Worm (Caenorhabditis elegans) whole organism, L4 larva: ENCODE results near the gene dnj-22.

Experiments
- F10B5.3 ChIP-seq: sonication (generic microtip); optimal IDR thresholded peaks from 2 replicates; lab custom pipeline; 2016; ENCODE audit warnings: mild to moderate bottlenecking, missing genetic modification characterization, missing compliant biosample characterization
- F37D6.2 ChIP-seq: sonication (generic microtip); optimal IDR thresholded peaks from 2 replicates; lab custom pipeline; 2016; ENCODE audit warnings: mild to moderate bottlenecking, missing genetic modification characterization, missing compliant biosample characterization
- F49E8.2 ChIP-seq: sonication (generic microtip); optimal IDR thresholded peaks from 2 replicates; lab custom pipeline; 2016; ENCODE audit warnings: missing compliant biosample characterization, mild to moderate bottlenecking, missing genetic modification characterization, borderline replicate concordance
- T20F7.1 ChIP-seq: fragments of 200-800 bp; sonication (Bioruptor generic); optimal IDR thresholded peaks from 2 replicates; lab custom pipeline; 2018; ENCODE audit warnings: mild to moderate bottlenecking, missing genetic modification characterization, missing compliant biosample characterization
- T26A8.4 ChIP-seq: fragments of 200-800 bp; sonication (Bioruptor generic); IDR thresholded peaks from 2 replicates; pipeline ENCODE4 v1.3.6; 2022; ENCODE audit warnings: missing genetic modification characterization, missing compliant biosample characterization
- Y105C5A.15 ChIP-seq: fragments of 200-800 bp; sonication (Bioruptor generic); IDR thresholded peaks from 2 replicates; pipeline ENCODE4 v1.3.6; 2022; ENCODE audit warnings: missing genetic modification characterization, missing compliant biosample characterization
- Y5F2A.4 ChIP-seq: fragments of 200-800 bp; sonication (Bioruptor generic); optimal IDR thresholded peaks from 2 replicates; lab custom pipeline; 2018; ENCODE audit warnings: mild to moderate bottlenecking, missing genetic modification characterization, missing compliant biosample characterization
- ZK337.2 ChIP-seq: fragments of 200-800 bp; sonication (Bioruptor generic); IDR thresholded peaks from 2 replicates; pipeline ENCODE4 v1.3.6; 2022; ENCODE audit warnings: missing genetic modification reagents, missing genetic modification characterization, missing compliant biosample characterization
- aha-1 ChIP-seq: fragments of 150-350 bp; peaks from one replicate; lab custom pipeline; 2014; ENCODE audit warnings: missing biosample characterization, missing genetic modification characterization
- arid-1 ChIP-seq: fragments of 200-800 bp; sonication (Bioruptor generic); conservative IDR thresholded peaks from 2 replicates; pipeline ENCODE4 v1.3.6; 2022; ENCODE audit warnings: missing genetic modification reagents, missing genetic modification characterization, missing compliant biosample characterization
- attf-4 ChIP-seq: sonication (generic microtip); optimal IDR thresholded peaks from 3 replicates; lab custom pipeline; 2017; ENCODE audit warnings: missing biosample characterization, missing genetic modification characterization
- ceh-20 ChIP-seq: fragments of 200-800 bp; sonication (Bioruptor generic); IDR thresholded peaks from 2 replicates; pipeline ENCODE4 v1.3.6; 2022; ENCODE audit warnings: missing genetic modification reagents, missing genetic modification characterization, missing compliant biosample characterization
- ceh-28 ChIP-seq: fragments of 150-350 bp; optimal IDR thresholded peaks from 2 replicates; lab custom pipeline; 2014; ENCODE audit warnings: missing biosample characterization, missing genetic modification reagents, missing genetic modification characterization
- ceh-32 ChIP-seq: sonication (generic microtip); optimal IDR thresholded peaks from 2 replicates; lab custom pipeline; 2016; ENCODE audit warnings: mild to moderate bottlenecking, missing genetic modification characterization, missing compliant biosample characterization; ENCODE audit not compliant: poor library complexity
- ceh-82 ChIP-seq: sonication (generic microtip); optimal IDR thresholded peaks from 2 replicates; lab custom pipeline; 2017; ENCODE audit warnings: missing biosample characterization, missing genetic modification characterization
- ces-1 ChIP-seq: fragments of 150-350 bp; sonication (generic microtip); optimal IDR thresholded peaks from 4 replicates; lab custom pipeline; 2014; ENCODE audit warnings: missing biosample characterization, missing genetic modification reagents, missing genetic modification characterization
- daf-16 ChIP-seq, 3 experiments: sonication (generic microtip); optimal IDR thresholded peaks; 2 replicates each; lab custom pipeline; 2016 to 2017; ENCODE audit warnings: missing genetic modification characterization in 3 of 3, missing genetic modification reagents in 3 of 3, mild to moderate bottlenecking in 2 of 3, missing compliant biosample characterization in 2 of 3, missing biosample characterization in 1 of 3, moderate library complexity in 1 of 3
- daf-19 ChIP-seq: fragments of 200-800 bp; sonication (Bioruptor generic); conservative IDR thresholded peaks from 2 replicates; pipeline ENCODE4 v1.3.6; 2022; ENCODE audit warnings: missing genetic modification characterization, missing compliant biosample characterization
- dmd-6 ChIP-seq: fragments of 200-800 bp; sonication (Bioruptor generic); IDR thresholded peaks from 2 replicates; pipeline ENCODE4 v1.3.6; 2022; ENCODE audit warnings: missing genetic modification reagents, missing genetic modification characterization, missing compliant biosample characterization
- dmd-9 ChIP-seq: fragments of 200-800 bp; sonication (Bioruptor generic); IDR thresholded peaks from 2 replicates; pipeline ENCODE4 v1.3.6; 2022; ENCODE audit warnings: missing genetic modification reagents, missing genetic modification characterization, missing compliant biosample characterization
- dpl-1 ChIP-seq: fragments of 150-350 bp; optimal IDR thresholded peaks from 2 replicates; lab custom pipeline; 2014; ENCODE audit warnings: missing biosample characterization, missing genetic modification reagents, missing genetic modification characterization
- dve-1 ChIP-seq: sonication (generic microtip); optimal IDR thresholded peaks from 2 replicates; lab custom pipeline; 2017; ENCODE audit warnings: antibody characterized with exemption, mild to moderate bottlenecking, missing genetic modification characterization, missing compliant biosample characterization; ENCODE audit not compliant: insufficient read depth
- fkh-10 ChIP-seq: fragments of 150-350 bp; optimal IDR thresholded peaks from 2 replicates; lab custom pipeline; 2014; ENCODE audit warnings: missing biosample characterization, missing genetic modification reagents, missing genetic modification characterization
- hif-1 ChIP-seq, 2 experiments: sonication (generic microtip); optimal IDR thresholded peaks; 2 replicates each; lab custom pipeline; 2016 to 2017; ENCODE audit warnings: missing compliant biosample characterization in 2 of 2, missing genetic modification characterization in 2 of 2, missing genetic modification reagents in 2 of 2, missing genotype in 2 of 2, mild to moderate bottlenecking in 1 of 2
- hlh-30 ChIP-seq: sonication (generic microtip); optimal IDR thresholded peaks from 2 replicates; lab custom pipeline; 2017; ENCODE audit warnings: antibody characterized with exemption, mild to moderate bottlenecking, missing genetic modification characterization, missing compliant biosample characterization; ENCODE audit not compliant: insufficient read depth
- hmg-1.1 ChIP-seq: fragments of 200-800 bp; sonication (Bioruptor generic); IDR thresholded peaks from 2 replicates; pipeline ENCODE4 v1.3.6; 2022; ENCODE audit warnings: missing genetic modification reagents, missing genetic modification characterization, missing compliant biosample characterization
- jun-1 ChIP-seq: fragments of 150-350 bp; optimal IDR thresholded peaks from 2 replicates; lab custom pipeline; 2014; ENCODE audit warnings: missing biosample characterization, missing genetic modification reagents, missing genetic modification characterization
- lim-7 ChIP-seq: fragments of 200-800 bp; sonication (Bioruptor generic); IDR thresholded peaks from 2 replicates; pipeline ENCODE4 v1.3.6; 2022; ENCODE audit warnings: missing genetic modification characterization, missing compliant biosample characterization
- lin-13 ChIP-seq: fragments of 150-350 bp; optimal IDR thresholded peaks from 2 replicates; lab custom pipeline; 2014; ENCODE audit warnings: missing biosample characterization, missing genetic modification reagents, missing genetic modification characterization
- lin-29 ChIP-seq: fragments of 200-800 bp; sonication (Bioruptor generic); IDR thresholded peaks from 2 replicates; pipeline ENCODE4 v1.3.6; 2022; ENCODE audit warnings: missing genetic modification reagents, missing genetic modification characterization, missing compliant biosample characterization
- madf-5 ChIP-seq, 2 experiments: fragments of 200-800 bp; sonication (Bioruptor generic); IDR thresholded peaks; 2 replicates each; pipeline ENCODE4 v1.3.6; 2022; ENCODE audit warnings: missing compliant biosample characterization in 2 of 2, missing genetic modification characterization in 2 of 2
- mep-1 ChIP-seq: fragments of 150-350 bp; sonication (generic microtip); optimal IDR thresholded peaks from 3 replicates; lab custom pipeline; 2014; ENCODE audit warnings: missing biosample characterization, missing genetic modification characterization
- mes-2 ChIP-seq: sonication (generic microtip); optimal IDR thresholded peaks from 2 replicates; lab custom pipeline; 2016; ENCODE audit warnings: missing genotype, mild to moderate bottlenecking, missing genetic modification characterization, missing compliant biosample characterization; ENCODE audit not compliant: poor library complexity, severe bottlenecking
- nhr-10 ChIP-seq: fragments of 150-350 bp; optimal IDR thresholded peaks from 2 replicates; lab custom pipeline; 2014; ENCODE audit warnings: missing biosample characterization, missing genetic modification characterization
- nhr-102 ChIP-seq: sonication (generic microtip); optimal IDR thresholded peaks from 2 replicates; lab custom pipeline; 2016; ENCODE audit warnings: mild to moderate bottlenecking, missing genetic modification characterization, moderate library complexity, missing compliant biosample characterization
- nhr-28 ChIP-seq: fragments of 150-350 bp; optimal IDR thresholded peaks from 2 replicates; lab custom pipeline; 2014; ENCODE audit warnings: missing biosample characterization, missing genetic modification characterization
- nhr-41 ChIP-seq: fragments of 200-800 bp; sonication (Bioruptor generic); IDR thresholded peaks from 2 replicates; pipeline ENCODE4 v1.3.6; 2022; ENCODE audit warnings: missing genetic modification reagents, missing genetic modification characterization, missing compliant biosample characterization
- nhr-48 ChIP-seq: sonication (generic microtip); optimal IDR thresholded peaks from 2 replicates; lab custom pipeline; 2016; ENCODE audit warnings: mild to moderate bottlenecking, missing genetic modification characterization, missing compliant biosample characterization
- nhr-77 ChIP-seq: fragments of 150-350 bp; optimal IDR thresholded peaks from 2 replicates; lab custom pipeline; 2014; ENCODE audit warnings: missing biosample characterization, missing genetic modification characterization
- php-3 ChIP-seq: fragments of 200-800 bp; sonication (Bioruptor generic); IDR thresholded peaks from 2 replicates; pipeline ENCODE4 v1.3.6; 2022; ENCODE audit warnings: missing genetic modification reagents, missing genetic modification characterization, missing compliant biosample characterization
- pqm-1 ChIP-seq: sonication (generic microtip); optimal IDR thresholded peaks from 2 replicates; lab custom pipeline; 2017; ENCODE audit warnings: missing biosample characterization, missing genetic modification characterization
- set-16 ChIP-seq: fragments of 200-800 bp; sonication (Bioruptor generic); IDR thresholded peaks from 2 replicates; pipeline ENCODE4 v1.3.6; 2022; ENCODE audit warnings: missing genetic modification reagents, missing genetic modification characterization, missing compliant biosample characterization
- snpc-1.2 ChIP-seq: fragments of 200-800 bp; sonication (Bioruptor generic); IDR thresholded peaks from 2 replicates; pipeline ENCODE4 v1.3.6; 2022; ENCODE audit warnings: missing genetic modification reagents, missing genetic modification characterization, missing compliant biosample characterization
- snpc-4 ChIP-seq: fragments of 150-350 bp; optimal IDR thresholded peaks from 2 replicates; lab custom pipeline; 2014; ENCODE audit warnings: missing biosample characterization, missing genetic modification characterization
- spr-1 ChIP-seq: sonication (generic microtip); optimal IDR thresholded peaks from 2 replicates; lab custom pipeline; 2016; ENCODE audit warnings: mild to moderate bottlenecking, missing genetic modification characterization, missing compliant biosample characterization
- spr-3 ChIP-seq: fragments of 200-800 bp; sonication (Bioruptor generic); optimal IDR thresholded peaks from 2 replicates; lab custom pipeline; 2018; ENCODE audit warnings: mild to moderate bottlenecking, missing genetic modification characterization, missing compliant biosample characterization
- tag-97 ChIP-seq: fragments of 200-800 bp; sonication (Bioruptor generic); IDR thresholded peaks from 2 replicates; pipeline ENCODE4 v1.3.6; 2022; ENCODE audit warnings: missing genetic modification characterization, missing compliant biosample characterization
- unc-130 ChIP-seq: sonication (generic microtip); optimal IDR thresholded peaks from 2 replicates; lab custom pipeline; 2016; ENCODE audit warnings: missing genetic modification reagents, missing genetic modification characterization, missing compliant biosample characterization
- unc-39 ChIP-seq: sonication (generic microtip); optimal IDR thresholded peaks from 2 replicates; lab custom pipeline; 2017; ENCODE audit warnings: missing biosample characterization, missing genetic modification characterization
- zip-2 ChIP-seq: fragments of 150-350 bp; optimal IDR thresholded peaks from 2 replicates; lab custom pipeline; 2014; ENCODE audit warnings: missing biosample characterization, missing genetic modification characterization
- ztf-7 ChIP-seq: fragments of 150-350 bp; optimal IDR thresholded peaks from 2 replicates; lab custom pipeline; 2014; ENCODE audit warnings: missing biosample characterization, missing genetic modification characterization

The dnj-22 gene

DNA sequence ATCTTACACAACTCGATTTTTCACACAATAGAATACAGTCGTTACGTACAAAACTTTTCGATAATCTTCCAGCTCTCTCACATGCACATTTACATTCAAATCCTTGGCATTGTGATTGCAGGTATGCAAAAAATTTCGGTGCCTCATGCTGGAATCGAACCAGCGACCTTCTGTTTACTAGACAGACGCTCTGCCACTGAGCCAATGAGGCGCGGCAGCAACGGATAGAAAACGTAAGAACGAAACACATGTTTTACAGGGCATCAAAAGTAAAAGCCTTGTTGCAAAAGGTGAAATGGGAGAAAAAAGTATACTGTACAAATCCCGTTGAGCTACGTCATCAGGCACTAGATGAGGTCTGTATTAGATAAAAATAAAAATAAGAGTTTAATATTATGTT is 34.0 kb upstream of the dnj-22 start (continued):
- TF ChIP-seq hmg-1.1 (GFP tag; lab: Robert Waterston, UW) (0 out of 2 replicates have a peak, but pooled peaks have one; percentile 45), daf-19 (peak; percentile 70), unc-130 (GFP tag; lab: Kevin White, UChicago) (peak; percentile 36), dpl-1 (no peak), aha-1 (no peak), nhr-28 (tag; lab: Kevin White, UChicago) (no peak), set-16 (GFP tag; lab: Robert Waterston, UW) (no peak), nhr-77 (no peak), mes-2 (peak; percentile 58), spr-1 (tag; lab: Kevin White, UChicago) (no peak), F49E8.2 (no peak), dve-1 (tag; lab: Kevin White, UChicago) (no peak), ceh-28 (tag; lab: Kevin White, UChicago) (no peak), F37D6.2 (tag; lab: Kevin White, UChicago) (no peak), spr-3 (GFP tag; lab: Kevin White, UChicago) (peak; percentile 7), T20F7.1 (GFP tag; lab: Kevin White, UChicago) (no peak), snpc-1.2 (GFP tag; lab: Robert Waterston, UW) (peak; percentile 69), unc-39 (tag; lab: Kevin White, UChicago) (no peak), lin-29 (GFP tag; lab: Robert Waterston, UW) (no peak), hif-1 (tag; optimal IDR thresholded peaks at IDR 0.05; lab: Kevin White, UChicago) (no peak), nhr-41 (GFP tag; lab: Robert Waterston, UW) (peak; percentile 50; the same call in 1 of the 2 replicates), T26A8.4 (GFP tag; lab: Robert Waterston, UW) (no peak), fkh-10 (GFP tag; lab: Kevin White, UChicago) (no peak), lim-7 (GFP tag; lab: Robert Waterston, UW) (peak; percentile 69), arid-1 (GFP tag; lab: Robert Waterston, UW) (peak; percentile 43; the same call in 1 of the 2 replicates), ces-1 (GFP tag; lab: Kevin White, UChicago) (no peak), attf-4 (tag; lab: Kevin White, UChicago) (no peak), zip-2 (no peak), Y105C5A.15 (0 out of 2 replicates have a peak, but pooled peaks have one; percentile 10), dmd-6 (peak; percentile 34; the same call in 1 of the 2 replicates), nhr-48 (no peak), nhr-102 (no peak), ZK337.2 (no peak), jun-1 (tag; lab: Kevin White, UChicago) (no peak), ceh-32 (tag; lab: Kevin White, UChicago) (no peak), ceh-20 (no peak), mep-1 (tag; lab: Kevin White, UChicago) (peak; percentile 36), hlh-30 (tag; lab: Kevin White, UChicago) (no peak), ceh-82 (tag; lab: Kevin White, UChicago) (no peak), php-3 (GFP tag; lab: Robert Waterston, UW) (peak; percentile 56; the same call in 1 of the 2 replicates), dmd-9 (GFP tag; lab: Robert Waterston, UW) (no peak), daf-16 (GFP tag; optimal IDR thresholded peaks at IDR 0.05; lab: Kevin White, UChicago) (peak in 1 of 2 experiments; percentile 55), daf-16 (tag; optimal IDR thresholded peaks at IDR 0.05; lab: Kevin White, UChicago) (peak; percentile 66), nhr-10 (tag; lab: Kevin White, UChicago) (no peak), pqm-1 (no peak), ztf-7 (tag; lab: Kevin White, UChicago) (no peak), madf-5 (GFP tag; IDR thresholded peaks at IDR 0.05; lab: Robert Waterston, UW) (no peak), lin-13 (GFP tag; lab: Kevin White, UChicago) (no peak), snpc-4 (peak; percentile 9), Y5F2A.4 (GFP tag; lab: Kevin White, UChicago) (no peak), F10B5.3 (tag; lab: Kevin White, UChicago) (no peak), tag-97 (no peak)
